Fruit fly (Drosophila melanogaster): ENCODE data around the gene CG10000.

The CG10000 gene

DNA sequence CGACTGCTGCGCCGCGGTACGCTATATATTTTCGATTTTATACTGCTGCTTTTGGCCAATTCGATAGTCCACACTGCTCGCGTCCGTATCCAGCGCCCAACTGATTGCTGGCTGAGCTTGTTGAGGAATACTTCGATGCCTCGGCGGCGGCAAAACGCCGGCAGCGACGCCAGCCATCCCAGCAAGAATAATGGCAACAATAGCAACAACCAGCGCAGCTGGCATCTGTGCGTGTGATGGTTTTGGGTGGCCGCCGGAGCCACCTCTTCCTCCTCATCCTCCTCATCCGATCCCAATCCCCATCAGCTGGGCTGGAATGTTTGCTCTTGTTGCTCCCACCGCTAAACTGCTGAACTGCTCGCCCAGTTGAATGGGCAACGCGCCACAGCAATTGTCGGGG, 6.8 kb downstream of the CG10000 start, which contains the start of gene AstA-R2:
Gene AstA-R2, minus strand, starts transcription at position 101 of the 400 bp plus-strand sequence.
- TF ChIP-seq pan (optimal IDR thresholded peaks at IDR 0.05) = no peak
- TF ChIP-seq Dif (GFP tag; optimal IDR thresholded peaks at IDR 0.05; ENCODE audit: partially characterized antibody) = no peak
- no peak for TF ChIP-seq GATAd (GFP tag; optimal IDR thresholded peaks at IDR 0.05)
